Worm (Caenorhabditis elegans) whole organism, L3 larva: ENCODE data around the gene C26H9A.3.
A peak's percentile ranks its signal among the peaks of the same experiment; 100 is the strongest.
"Not testable (repeated sequence)": the region's sequence is repeated elsewhere in the genome, so short reads cannot be mapped to it uniquely, and the experiment has no call there.

Experiments
- R02D3.7 ChIP-seq: fragments of 150-350 bp; optimal IDR thresholded peaks from 2 replicates; lab custom pipeline; 2014; ENCODE audit warnings: missing biosample characterization, missing genetic modification characterization
- ZK546.5 ChIP-seq: sonication (generic microtip); optimal IDR thresholded peaks from 2 replicates; lab custom pipeline; 2017; ENCODE audit warnings: missing biosample characterization, missing genetic modification characterization
- ama-1 ChIP-seq: fragments of 150-350 bp; optimal IDR thresholded peaks from 2 replicates; lab custom pipeline; 2018
- ceh-16 ChIP-seq: sonication (generic microtip); optimal IDR thresholded peaks from 2 replicates; lab custom pipeline; 2017; ENCODE audit warnings: missing biosample characterization, missing genetic modification characterization
- ceh-9 ChIP-seq: sonication (generic microtip); optimal IDR thresholded peaks from 2 replicates; lab custom pipeline; 2018; ENCODE audit warnings: missing biosample characterization, missing genetic modification characterization
- daf-12 ChIP-seq: fragments of 150-350 bp; optimal IDR thresholded peaks from 2 replicates; lab custom pipeline; 2014; ENCODE audit warnings: missing biosample characterization, missing genetic modification reagents, missing genetic modification characterization
- egl-27 ChIP-seq: sonication (generic microtip); optimal IDR thresholded peaks from 4 replicates; lab custom pipeline; 2017; ENCODE audit warnings: missing biosample characterization, missing genetic modification reagents, missing genetic modification characterization
- elt-1 ChIP-seq: fragments of 150-350 bp; optimal IDR thresholded peaks from 2 replicates; lab custom pipeline; 2014; ENCODE audit warnings: missing biosample characterization, missing genetic modification characterization
- eor-1 ChIP-seq, 2 experiments: fragments of 150-350 bp; optimal IDR thresholded peaks; 2 replicates each; lab custom pipeline; 2014 to 2018; ENCODE audit warnings: missing biosample characterization in 2 of 2, missing genetic modification characterization in 2 of 2
- fkh-10 ChIP-seq: sonication (generic microtip); optimal IDR thresholded peaks from 2 replicates; lab custom pipeline; 2017; ENCODE audit warnings: missing biosample characterization, missing genetic modification reagents, missing genetic modification characterization
- fkh-2 ChIP-seq: fragments of 150-350 bp; optimal IDR thresholded peaks from 2 replicates; lab custom pipeline; 2014; ENCODE audit warnings: missing biosample characterization, missing genetic modification reagents, missing genetic modification characterization
- fos-1 ChIP-seq: fragments of 150-350 bp; optimal IDR thresholded peaks from 2 replicates; lab custom pipeline; 2014; ENCODE audit warnings: missing biosample characterization, missing genetic modification characterization
- hmg-11 ChIP-seq: sonication (generic microtip); optimal IDR thresholded peaks from 2 replicates; lab custom pipeline; 2016; ENCODE audit warnings: missing genetic modification characterization, missing compliant biosample characterization
- jun-1 ChIP-seq: fragments of 150-350 bp; optimal IDR thresholded peaks from 2 replicates; lab custom pipeline; 2014; ENCODE audit warnings: missing biosample characterization, missing genetic modification reagents, missing genetic modification characterization
- lin-15B ChIP-seq: fragments of 150-350 bp; optimal IDR thresholded peaks from 2 replicates; lab custom pipeline; 2014; ENCODE audit warnings: missing biosample characterization, missing genetic modification characterization
- lin-39 ChIP-seq: fragments of 150-350 bp; optimal IDR thresholded peaks from 2 replicates; lab custom pipeline; 2018; ENCODE audit warnings: missing biosample characterization, missing genetic modification reagents, missing genetic modification characterization
- mml-1 ChIP-seq: fragments of 150-350 bp; sonication (generic microtip); optimal IDR thresholded peaks from 3 replicates; lab custom pipeline; 2014; ENCODE audit warnings: missing biosample characterization, missing genetic modification characterization
- nfya-1 ChIP-seq: sonication (generic microtip); optimal IDR thresholded peaks from 2 replicates; lab custom pipeline; 2017; ENCODE audit warnings: missing genetic modification characterization, mild to moderate bottlenecking, missing compliant biosample characterization, antibody characterized with exemption, moderate library complexity; ENCODE audit not compliant: insufficient read depth
- nhr-11 ChIP-seq: fragments of 150-350 bp; optimal IDR thresholded peaks from 2 replicates; lab custom pipeline; 2014; ENCODE audit warnings: missing biosample characterization, missing genetic modification characterization
- nhr-12 ChIP-seq: fragments of 150-350 bp; optimal IDR thresholded peaks from 2 replicates; lab custom pipeline; 2014; ENCODE audit warnings: missing biosample characterization, missing genetic modification characterization
- nhr-23 ChIP-seq: fragments of 150-350 bp; optimal IDR thresholded peaks from 2 replicates; lab custom pipeline; 2014; ENCODE audit warnings: missing biosample characterization, missing genetic modification reagents, missing genetic modification characterization
- nhr-237 ChIP-seq: fragments of 150-350 bp; optimal IDR thresholded peaks from 2 replicates; lab custom pipeline; 2014; ENCODE audit warnings: missing biosample characterization, missing genetic modification characterization
- nhr-25 ChIP-seq: sonication (generic microtip); optimal IDR thresholded peaks from 2 replicates; lab custom pipeline; 2017; ENCODE audit warnings: missing biosample characterization, missing genetic modification characterization
- nhr-28 ChIP-seq: fragments of 150-350 bp; optimal IDR thresholded peaks from 2 replicates; lab custom pipeline; 2014; ENCODE audit warnings: missing biosample characterization, missing genetic modification characterization
- nhr-43 ChIP-seq: sonication (generic microtip); optimal IDR thresholded peaks from 2 replicates; lab custom pipeline; 2016; ENCODE audit warnings: mild to moderate bottlenecking, missing genetic modification characterization, missing compliant biosample characterization; ENCODE audit not compliant: poor library complexity, severe bottlenecking
- nhr-67 ChIP-seq: fragments of 150-350 bp; optimal IDR thresholded peaks from 2 replicates; lab custom pipeline; 2014; ENCODE audit warnings: missing biosample characterization, missing genetic modification characterization
- nhr-76 ChIP-seq: fragments of 150-350 bp; sonication (generic microtip); optimal IDR thresholded peaks from 5 replicates; lab custom pipeline; 2014; ENCODE audit warnings: missing biosample characterization, missing genetic modification characterization
- pha-4 ChIP-seq: fragments of 150-350 bp; optimal IDR thresholded peaks from 2 replicates; lab custom pipeline; 2014; ENCODE audit warnings: missing biosample characterization, missing genetic modification reagents, missing genetic modification characterization
- sea-2 ChIP-seq: fragments of 150-350 bp; sonication (generic microtip); optimal IDR thresholded peaks from 4 replicates; lab custom pipeline; 2014; ENCODE audit warnings: missing biosample characterization, missing genetic modification reagents, missing genetic modification characterization
- skn-1 ChIP-seq: fragments of 150-350 bp; optimal IDR thresholded peaks from 2 replicates; lab custom pipeline; 2014; ENCODE audit warnings: missing biosample characterization, missing genetic modification characterization
- tbx-2 ChIP-seq: sonication (generic microtip); optimal IDR thresholded peaks from 2 replicates; lab custom pipeline; 2016; ENCODE audit warnings: mild to moderate bottlenecking, missing genetic modification characterization, missing compliant biosample characterization
- unc-39 ChIP-seq: sonication (generic microtip); optimal IDR thresholded peaks from 4 replicates; lab custom pipeline; 2017; ENCODE audit warnings: missing biosample characterization, missing genetic modification characterization
- ztf-11 ChIP-seq: fragments of 150-350 bp; optimal IDR thresholded peaks from 2 replicates; lab custom pipeline; 2014; ENCODE audit warnings: missing biosample characterization, missing genetic modification characterization
- ztf-4 ChIP-seq: fragments of 150-350 bp; optimal IDR thresholded peaks from 2 replicates; lab custom pipeline; 2014; ENCODE audit warnings: missing biosample characterization, missing genetic modification characterization

Gene C26H9A.3

DNA sequence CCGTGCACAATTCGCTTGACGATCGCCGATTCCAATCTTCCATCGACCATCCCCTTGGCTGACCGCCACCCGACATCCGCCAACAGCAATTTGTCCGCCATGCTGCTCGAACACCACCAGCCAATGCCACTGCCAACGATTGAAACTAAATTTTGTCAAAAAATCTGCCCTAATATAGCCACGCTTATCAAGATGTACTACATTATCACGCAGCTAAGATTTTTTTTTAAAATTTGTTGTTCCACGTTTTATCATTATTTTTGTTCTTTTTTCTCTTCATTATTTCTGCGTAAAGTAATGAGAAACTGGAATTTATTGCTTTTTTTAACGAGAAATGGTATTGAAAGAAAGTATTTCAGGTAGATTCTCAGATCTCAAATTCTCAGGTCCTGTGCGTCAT is at the start of gene C26H9A.3:
C26H9A.3 (minus strand) TSS at position 101 of the 400 bp plus-strand sequence.
- TF ChIP-seq nhr-43, mml-1, fos-1 (tag; lab: Kevin White, UChicago): not testable (repeated sequence)

ce11 chrIV:12688370-12688769 is 49.2 kb upstream of the C26H9A.3 start, which contains the start of gene T23B5.3:
Gene T23B5.3 (plus strand): TSS chrIV:12688670.
- TF ChIP-seq sea-2 (GFP tag; lab: Kevin White, UChicago) (no peak), ceh-9 (tag; lab: Kevin White, UChicago) (no peak), ztf-11 (tag; lab: Kevin White, UChicago) (no peak), ztf-4 (tag; lab: Kevin White, UChicago) (no peak), fkh-10 (GFP tag; lab: Kevin White, UChicago) (no peak), nhr-237 (tag; lab: Kevin White, UChicago) (no peak), hmg-11 (tag; lab: Kevin White, UChicago) (no peak), elt-1 (tag; lab: Kevin White, UChicago) (no peak), nhr-28 (tag; lab: Kevin White, UChicago) (no peak), R02D3.7 (tag; lab: Kevin White, UChicago) (no peak), nhr-11 (no peak), nfya-1 (no peak), ama-1 (lab: Kevin White, UChicago) (no peak), nhr-25 (tag; lab: Kevin White, UChicago) (no peak), nhr-12 (tag; lab: Kevin White, UChicago) (no peak), daf-12 (tag; lab: Kevin White, UChicago) (no peak)

ce11 chrIV:12685827-12686226 is 46.6 kb upstream of the C26H9A.3 start:
- TF ChIP-seq ztf-4 (tag; lab: Kevin White, UChicago) (no peak), fkh-2 (tag; lab: Kevin White, UChicago) (no peak), eor-1 (tag; optimal IDR thresholded peaks at IDR 0.05; lab: Kevin White, UChicago) (no peak), sea-2 (GFP tag; lab: Kevin White, UChicago) (no peak), nhr-67 (tag; lab: Kevin White, UChicago) (no peak), nhr-25 (tag; lab: Kevin White, UChicago) (no peak), nhr-76 (tag; lab: Kevin White, UChicago) (no peak), ceh-16 (tag; lab: Kevin White, UChicago) (no peak), hmg-11 (tag; lab: Kevin White, UChicago) (no peak), unc-39 (tag; lab: Kevin White, UChicago) (no peak), jun-1 (tag; lab: Kevin White, UChicago) (no peak), ZK546.5 (no peak), pha-4 (tag; lab: Kevin White, UChicago) (no peak), R02D3.7 (tag; lab: Kevin White, UChicago) (no peak), ceh-9 (tag; lab: Kevin White, UChicago) (no peak)

DNA sequence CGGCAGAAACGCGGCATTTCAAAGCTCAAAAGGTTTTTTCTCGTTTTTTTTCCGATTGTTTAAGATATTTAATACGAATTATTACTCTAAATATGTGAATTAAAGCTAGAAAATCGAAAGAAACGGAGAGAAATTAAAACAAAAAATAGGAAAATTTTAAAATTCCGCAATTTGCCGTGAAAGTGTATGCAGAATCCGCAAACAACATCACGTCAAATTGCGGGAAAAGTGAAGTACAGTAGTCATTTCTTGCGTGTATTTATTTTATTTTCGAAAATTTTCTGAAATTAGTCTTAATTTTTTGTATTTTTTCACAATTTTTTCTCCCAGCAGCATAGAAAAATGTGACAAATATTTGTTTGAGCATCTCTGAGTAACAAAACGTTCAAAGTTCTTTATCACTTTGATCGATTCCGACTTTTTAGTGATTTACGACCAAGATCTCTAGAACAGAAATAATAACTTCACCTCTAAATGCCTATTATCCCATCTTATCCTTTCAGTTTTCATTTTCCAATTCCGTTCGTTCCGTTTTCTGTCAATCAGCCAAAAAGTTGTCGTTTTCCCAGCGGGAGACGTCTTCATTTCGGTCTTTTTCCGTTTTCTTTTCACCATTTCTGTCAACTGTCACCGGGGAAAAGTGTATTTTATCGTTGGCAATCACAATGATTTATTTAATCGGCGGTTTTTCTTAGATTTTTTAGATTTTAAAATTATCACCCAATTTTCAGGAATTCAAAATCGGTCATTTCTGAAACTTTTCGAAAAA is 45.8 kb upstream of the C26H9A.3 start:
- TF ChIP-seq nhr-23 (no peak), skn-1 (tag; lab: Kevin White, UChicago) (no peak), tbx-2 (tag; lab: Kevin White, UChicago) (no peak), nhr-237 (tag; lab: Kevin White, UChicago) (no peak), egl-27 (tag; lab: Kevin White, UChicago) (no peak), nhr-25 (tag; lab: Kevin White, UChicago) (no peak), ama-1 (lab: Kevin White, UChicago) (no peak), ceh-9 (tag; lab: Kevin White, UChicago) (no peak)

DNA sequence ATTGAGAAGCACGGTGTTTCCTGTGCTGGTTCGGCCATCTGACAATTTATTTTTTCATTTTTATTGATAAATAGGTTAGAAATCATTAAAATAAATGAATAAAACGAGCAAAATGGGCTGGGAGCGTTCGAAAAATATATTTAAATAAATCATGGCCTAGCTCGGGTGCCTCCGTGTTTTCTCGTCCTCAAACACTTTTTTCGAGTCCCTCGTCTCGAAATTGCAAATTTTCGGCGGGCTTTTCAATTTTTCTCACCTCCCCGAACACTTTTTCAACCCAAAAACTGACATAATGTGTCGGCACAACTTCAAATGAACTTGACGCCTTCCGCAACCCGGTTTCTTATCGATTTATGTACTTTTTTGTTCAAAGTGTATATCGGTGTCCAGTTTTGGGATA is 45.1 kb upstream of the C26H9A.3 start, which contains the start of gene prmt-9:
prmt-9 (minus strand) TSS at position 38 of the 400 bp plus-strand sequence.
- TF ChIP-seq lin-39 (tag; lab: Kevin White, UChicago) (peak; percentile 36), nfya-1 (peak; percentile 36), unc-39 (tag; lab: Kevin White, UChicago) (no peak), lin-15B (tag; lab: Kevin White, UChicago) (peak; percentile 54), nhr-12 (tag; lab: Kevin White, UChicago) (no peak)
- TF ChIP-seq, all 47 proteins: peak for 3
